Worm (Caenorhabditis elegans) whole organism, L1 larva: Measurements from ENCODE around the gene srw-139.

Source experiments
- Y116A8C.19 ChIP-seq: sonication (generic microtip); optimal IDR thresholded peaks from 2 replicates; lab custom pipeline; 2016; ENCODE audit warnings: missing compliant biosample characterization, missing genetic modification characterization, borderline replicate concordance
- alr-1 ChIP-seq: fragments of 200-800 bp; sonication (Bioruptor generic); optimal IDR thresholded peaks from 2 replicates; lab custom pipeline; 2018; ENCODE audit warnings: borderline replicate concordance, mild to moderate bottlenecking, missing genetic modification characterization, missing compliant biosample characterization
- ama-1 ChIP-seq: fragments of 150-350 bp; optimal IDR thresholded peaks from 2 replicates; lab custom pipeline; 2014
- egl-27 ChIP-seq, 2 experiments: fragments of 150-350 bp in 1 of 2; sonication (generic microtip); optimal IDR thresholded peaks; 3 replicates each; lab custom pipeline; 2017 to 2018; ENCODE audit warnings: missing biosample characterization in 2 of 2, missing genetic modification characterization in 2 of 2, missing genetic modification reagents in 2 of 2
- hlh-4 ChIP-seq: sonication (generic microtip); optimal IDR thresholded peaks from 2 replicates; lab custom pipeline; 2016; ENCODE audit warnings: mild to moderate bottlenecking, missing genetic modification characterization, missing compliant biosample characterization
- mep-1 ChIP-seq: fragments of 150-350 bp; optimal IDR thresholded peaks from 2 replicates; lab custom pipeline; 2014; ENCODE audit warnings: missing biosample characterization, missing genetic modification characterization
- nhr-76 ChIP-seq: sonication (generic microtip); optimal IDR thresholded peaks from 2 replicates; lab custom pipeline; 2017; ENCODE audit warnings: missing biosample characterization, missing genetic modification characterization
- snpc-4 ChIP-seq: fragments of 150-350 bp; optimal IDR thresholded peaks from 2 replicates; lab custom pipeline; 2014; ENCODE audit warnings: missing biosample characterization, missing genetic modification characterization
- tbx-2 ChIP-seq: sonication (generic microtip); optimal IDR thresholded peaks from 2 replicates; lab custom pipeline; 2016; ENCODE audit warnings: missing genetic modification characterization, missing compliant biosample characterization
- ztf-11 ChIP-seq, 2 experiments: sonication (generic microtip); optimal IDR thresholded peaks; 2 replicates each; lab custom pipeline; 2016 to 2017; ENCODE audit warnings: missing genetic modification characterization in 2 of 2, missing biosample characterization in 1 of 2, missing compliant biosample characterization in 1 of 2

DNA sequence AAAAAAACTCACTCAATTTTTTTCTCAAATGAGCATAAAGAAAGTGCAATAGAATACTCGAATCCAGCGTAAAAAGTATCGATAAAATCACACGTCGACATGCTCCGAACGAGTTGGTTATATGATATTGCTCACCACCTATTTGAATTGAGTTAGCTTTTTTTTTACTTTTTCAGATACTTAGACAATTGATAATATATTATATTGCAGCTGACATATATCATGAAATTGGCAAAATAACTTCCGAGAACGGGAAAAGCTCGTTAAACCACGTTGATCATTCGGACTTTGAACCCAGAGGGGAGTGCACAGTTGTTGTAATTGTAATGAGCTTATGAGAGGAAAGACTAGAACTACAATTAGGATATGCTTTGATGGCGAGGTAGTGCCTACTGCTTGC, 25.3 kb upstream of the srw-139 start, which contains the start of gene srw-136:
- TF ChIP-seq alr-1 (tag; lab: Kevin White, UChicago) (no peak), Y116A8C.19 (no peak), tbx-2 (no peak), ama-1 (lab: Kevin White, UChicago) (no peak), snpc-4 (tag; lab: Kevin White, UChicago) (no peak), hlh-4 (no peak), nhr-76 (tag; lab: Kevin White, UChicago) (no peak), ztf-11 (tag; optimal IDR thresholded peaks at IDR 0.05; lab: Kevin White, UChicago) (no peak), egl-27 (tag; optimal IDR thresholded peaks at IDR 0.05; lab: Kevin White, UChicago) (no peak), mep-1 (tag; lab: Kevin White, UChicago) (no peak)
